Fruit fly (Drosophila melanogaster): ENCODE results near the gene CG4404.

Gene CG4404

dm6 chrX:12889075-12889474, 16.7 kb downstream of the CG4404 start:
- TF ChIP-seq CG17801 (GFP tag; optimal IDR thresholded peaks at IDR 0.05; ENCODE audit: partially characterized antibody), result no peak

DNA sequence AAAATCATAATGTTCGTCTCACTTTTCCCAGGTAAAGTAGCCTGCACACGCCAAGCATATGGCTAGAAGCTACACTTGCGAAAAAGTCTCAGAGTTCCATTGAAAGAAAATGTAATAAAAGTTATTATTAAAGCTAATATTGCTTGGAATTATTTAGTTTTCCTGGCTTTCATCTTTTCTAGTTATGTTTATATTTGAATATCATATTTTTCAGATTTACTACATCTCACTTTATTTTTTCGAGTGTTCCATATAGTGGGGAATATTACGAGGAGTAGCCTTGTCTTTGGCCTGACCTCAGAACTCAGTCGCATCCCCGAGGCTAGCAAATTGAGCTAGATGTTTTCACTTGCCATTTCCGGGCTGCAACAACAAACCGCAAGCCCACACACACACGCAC, 18.3 kb downstream of the CG4404 start:
- TF ChIP-seq CG17801 (GFP tag; optimal IDR thresholded peaks at IDR 0.05; ENCODE audit: partially characterized antibody), result no peak

DNA sequence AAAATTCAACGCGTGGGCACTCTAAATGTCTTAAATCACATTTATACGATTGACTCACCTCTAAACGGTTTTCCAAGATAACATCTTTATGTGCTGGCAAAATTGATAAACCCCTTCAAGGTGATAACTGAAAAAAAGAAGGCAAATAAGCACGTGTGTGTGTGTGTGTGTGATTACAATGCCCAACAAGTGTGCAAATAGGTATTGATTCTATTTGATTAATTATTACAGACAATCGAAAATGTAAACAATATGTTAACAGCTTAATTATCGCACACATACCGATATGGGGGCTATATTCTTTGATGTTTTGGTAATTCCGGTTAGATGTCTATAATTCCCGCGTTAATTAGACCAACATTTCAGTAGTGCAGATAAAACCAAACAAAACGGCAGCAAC, 19.3 kb downstream of the CG4404 start:
- no peak for TF ChIP-seq CG17801 (GFP tag; optimal IDR thresholded peaks at IDR 0.05; ENCODE audit: partially characterized antibody)

- TF ChIP-seq CG17801 (GFP tag; optimal IDR thresholded peaks at IDR 0.05; ENCODE audit: partially characterized antibody), result no peak
These were observed 36.0 kb downstream of the CG4404 start for dm6 chrX:12869850-12870249.

DNA sequence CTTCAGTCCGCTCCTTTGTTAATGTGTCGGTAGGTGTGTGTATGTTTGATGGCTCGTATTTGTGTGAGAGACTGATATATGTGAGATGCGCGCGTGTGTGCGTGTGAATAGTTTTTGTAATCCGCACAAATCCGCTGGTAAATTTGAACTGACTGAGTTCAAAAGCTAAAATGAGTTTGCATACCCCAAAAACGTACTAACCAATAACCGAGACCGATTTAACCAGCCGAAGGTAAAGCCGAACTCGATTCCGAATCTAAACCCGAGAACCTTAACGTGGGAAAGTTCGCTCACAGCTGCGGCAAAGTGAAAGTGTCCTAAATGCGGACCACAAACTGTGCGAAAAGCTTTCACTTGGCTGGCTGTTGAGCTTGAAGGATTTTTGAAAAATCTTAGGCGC, 37.2 kb downstream of the CG4404 start:
- no peak for TF ChIP-seq CG17801 (GFP tag; optimal IDR thresholded peaks at IDR 0.05; ENCODE audit: partially characterized antibody)

DNA sequence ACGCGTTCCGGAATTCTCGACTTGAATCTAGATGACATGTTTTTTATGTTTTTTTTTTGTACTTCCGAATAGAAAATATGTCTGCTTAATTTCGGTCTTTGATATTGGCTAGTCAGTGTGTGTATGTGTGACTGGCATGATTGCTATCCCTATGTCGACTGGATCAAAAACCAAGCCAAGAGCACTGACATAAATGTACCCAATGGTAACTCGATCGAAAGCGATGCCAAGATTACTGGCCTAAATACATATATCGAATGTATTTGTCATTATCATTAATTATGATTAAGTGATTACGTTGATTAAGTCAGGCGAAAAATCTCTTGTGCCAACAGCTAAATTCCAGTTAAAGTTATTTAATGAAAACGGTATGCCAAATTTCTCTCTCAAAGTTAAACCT, 48.2 kb downstream of the CG4404 start, which contains the start of gene CG4661:
CG4661 (minus strand) TSS at position 101 of the 400 bp plus-strand sequence.
- TF ChIP-seq CG17801 (GFP tag; optimal IDR thresholded peaks at IDR 0.05; ENCODE audit: partially characterized antibody), result no peak

Data from ovary, adult (tissue).